Fruit fly (Drosophila melanogaster) whole organism, adult: Measurements from ENCODE around the gene UQCR-C2.

Experiments used
- CG11617 ChIP-seq: fragments of 200-800 bp; sonication (Bioruptor generic); optimal IDR thresholded peaks from 2 replicates; lab custom pipeline; 2017; ENCODE audit warnings: mild to moderate bottlenecking, missing biosample characterization, missing genetic modification reagents, missing genetic modification characterization
- CG12768 ChIP-seq: fragments of 200-800 bp; sonication (Bioruptor generic); optimal IDR thresholded peaks from 2 replicates; lab custom pipeline; 2017; ENCODE audit warnings: missing biosample characterization, missing genetic modification characterization, mild to moderate bottlenecking, moderate library complexity, missing genetic modification reagents
- CG14711 ChIP-seq: fragments of 200-800 bp; sonication (Bioruptor generic); optimal IDR thresholded peaks from 2 replicates; lab custom pipeline; 2018; ENCODE audit warnings: missing biosample characterization, mild to moderate bottlenecking, missing genetic modification characterization, moderate library complexity
- CG1620 ChIP-seq: fragments of 200-800 bp; sonication (Bioruptor generic); optimal IDR thresholded peaks from 2 replicates; lab custom pipeline; 2016; ENCODE audit warnings: missing biosample characterization, missing genetic modification characterization
- CG33017 ChIP-seq: fragments of 200-800 bp; sonication (Bioruptor generic); optimal IDR thresholded peaks from 2 replicates; lab custom pipeline; 2018; ENCODE audit warnings: missing biosample characterization, mild to moderate bottlenecking, missing genetic modification characterization, moderate library complexity
- CG5204 ChIP-seq: fragments of 200-800 bp; sonication (Bioruptor generic); optimal IDR thresholded peaks from 2 replicates; lab custom pipeline; 2016; ENCODE audit warnings: missing biosample characterization, missing genetic modification characterization
- CG7045 ChIP-seq: fragments of 200-800 bp; sonication (Bioruptor generic); optimal IDR thresholded peaks from 2 replicates; lab custom pipeline; 2017; ENCODE audit warnings: missing biosample characterization, mild to moderate bottlenecking, missing genetic modification characterization
- CG7101 ChIP-seq: fragments of 200-800 bp; sonication (Bioruptor generic); optimal IDR thresholded peaks from 2 replicates; lab custom pipeline; 2018; ENCODE audit warnings: missing biosample characterization, mild to moderate bottlenecking, missing genetic modification characterization, moderate library complexity
- Clk ChIP-seq: fragments of 200-800 bp; sonication (Bioruptor generic); optimal IDR thresholded peaks from 2 replicates; lab custom pipeline; 2017; ENCODE audit warnings: missing biosample characterization, missing genetic modification characterization
- Crg-1 ChIP-seq: fragments of 200-800 bp; sonication (Bioruptor generic); optimal IDR thresholded peaks from 2 replicates; lab custom pipeline; 2016; ENCODE audit warnings: missing biosample characterization, missing genetic modification characterization
- Hr96 ChIP-seq: fragments of 200-800 bp; sonication (Bioruptor generic); optimal IDR thresholded peaks from 2 replicates; lab custom pipeline; 2016; ENCODE audit warnings: missing biosample characterization, missing genetic modification characterization
- Mnt ChIP-seq: fragments of 200-800 bp; sonication (Bioruptor generic); optimal IDR thresholded peaks from 2 replicates; lab custom pipeline; 2016; ENCODE audit warnings: missing biosample characterization, mild to moderate bottlenecking, missing genetic modification characterization
- bab1 ChIP-seq: fragments of 200-800 bp; sonication (Bioruptor generic); optimal IDR thresholded peaks from 3 replicates; lab custom pipeline; 2019; ENCODE audit warnings: missing biosample characterization, mild to moderate bottlenecking, missing genetic modification characterization, moderate library complexity
- cic ChIP-seq: fragments of 200-800 bp; sonication (Bioruptor generic); optimal IDR thresholded peaks from 2 replicates; lab custom pipeline; 2017; ENCODE audit warnings: missing biosample characterization, mild to moderate bottlenecking, missing genetic modification characterization, moderate library complexity
- cnc ChIP-seq, 2 experiments: fragments of >200 bp; optimal IDR thresholded peaks; 2 replicates each; lab custom pipeline; 2017
- kay ChIP-seq: fragments of 200-800 bp; sonication (Bioruptor generic); peaks from one replicate; lab custom pipeline; 2016; ENCODE audit warnings: missing biosample characterization, missing genetic modification characterization, borderline replicate concordance
- ovo ChIP-seq: fragments of 200-800 bp; sonication (Bioruptor generic); optimal IDR thresholded peaks from 2 replicates; lab custom pipeline; 2016; ENCODE audit warnings: missing biosample characterization, missing genetic modification characterization
- pad ChIP-seq: fragments of 200-800 bp; sonication (Bioruptor generic); optimal IDR thresholded peaks from 3 replicates; lab custom pipeline; 2017; ENCODE audit warnings: missing biosample characterization, missing genetic modification characterization, mild to moderate bottlenecking, moderate library complexity, missing genetic modification reagents
- tj ChIP-seq: fragments of 200-800 bp; sonication (Bioruptor generic); optimal IDR thresholded peaks from 3 replicates; lab custom pipeline; 2017; ENCODE audit warnings: missing biosample characterization, mild to moderate bottlenecking, missing genetic modification characterization, moderate library complexity
- toe ChIP-seq: fragments of 200-800 bp; sonication (Bioruptor generic); optimal IDR thresholded peaks from 2 replicates; lab custom pipeline; 2016; ENCODE audit warnings: missing biosample characterization, missing genetic modification characterization

UQCR-C2 gene

dm6 chr3L:16573234-16573633 lies 10.7 kb upstream of the UQCR-C2 start, which contains the start of gene Mipp1:
Mipp1 (minus strand) TSS chr3L:16573334.
- TF ChIP-seq cic (GFP tag; lab: Kevin White, UChicago) (peak; percentile 8), CG12768 (GFP tag; lab: Kevin White, UChicago) (peak; percentile 3)

- TF ChIP-seq CG12768 (GFP tag; lab: Kevin White, UChicago) (no peak), ovo (GFP tag; lab: Kevin White, UChicago) (no peak), pad (GFP tag; lab: Kevin White, UChicago) (no peak), Hr96 (GFP tag; lab: Kevin White, UChicago) (no peak), cnc (optimal IDR thresholded peaks at IDR 0.05; lab: Kevin White, UChicago) (no peak), CG33017 (tag; lab: Kevin White, UChicago) (no peak), kay (peak; percentile 93), cic (GFP tag; lab: Kevin White, UChicago) (peak; percentile 22), CG1620 (GFP tag; lab: Kevin White, UChicago) (peak; percentile 13), bab1 (GFP tag; lab: Kevin White, UChicago) (peak; percentile 63), CG7045 (no peak), Mnt (GFP tag; lab: Kevin White, UChicago) (peak; percentile 39), CG7101 (tag; lab: Kevin White, UChicago) (peak; percentile 8), toe (GFP tag; lab: Kevin White, UChicago) (no peak), CG5204 (GFP tag; lab: Kevin White, UChicago) (no peak), Clk (GFP tag; lab: Kevin White, UChicago) (no peak), Crg-1 (no peak), tj (GFP tag; lab: Kevin White, UChicago) (peak; percentile 15), CG14711 (tag; lab: Kevin White, UChicago) (no peak), CG11617 (GFP tag; lab: Kevin White, UChicago) (peak; percentile 44)
These were observed 9.5 kb upstream of the UQCR-C2 start, which contains the start of gene mbf1 for dm6 chr3L:16574307-16574946. mbf1 (plus strand) TSS chr3L:16574436.

dm6 chr3L:16580049-16580448 lies 3.9 kb upstream of the UQCR-C2 start, which contains the start of gene nxf2:
nxf2 (minus strand) TSS chr3L:16580306.
- TF ChIP-seq tj (GFP tag; lab: Kevin White, UChicago) (peak; percentile 98), ovo (GFP tag; lab: Kevin White, UChicago) (peak; percentile 54), Crg-1 (no peak), bab1 (GFP tag; lab: Kevin White, UChicago) (peak; percentile 65), CG12768 (GFP tag; lab: Kevin White, UChicago) (no peak), CG11617 (GFP tag; lab: Kevin White, UChicago) (no peak)

- peak; percentile 69 for TF ChIP-seq pad (GFP tag; lab: Kevin White, UChicago)
- TF ChIP-seq CG11617 (GFP tag; lab: Kevin White, UChicago): peak; percentile 63
- peak; percentile 56 for TF ChIP-seq CG1620 (GFP tag; lab: Kevin White, UChicago)
- TF ChIP-seq CG33017 (tag; lab: Kevin White, UChicago): peak; percentile 54
- no peak for TF ChIP-seq kay
- peak; percentile 68 for TF ChIP-seq bab1 (GFP tag; lab: Kevin White, UChicago)
- TF ChIP-seq cnc (optimal IDR thresholded peaks at IDR 0.05; lab: Kevin White, UChicago): no peak
- peak; percentile 49 for TF ChIP-seq Mnt (GFP tag; lab: Kevin White, UChicago)
- TF ChIP-seq CG7045: no peak
- peak; percentile 4 for TF ChIP-seq Clk (GFP tag; lab: Kevin White, UChicago)
- TF ChIP-seq CG5204 (GFP tag; lab: Kevin White, UChicago): no peak
- peak; percentile 47 for TF ChIP-seq CG14711 (tag; lab: Kevin White, UChicago)
- peak; percentile 82 for TF ChIP-seq Crg-1
- TF ChIP-seq CG12768 (GFP tag; lab: Kevin White, UChicago): peak; percentile 28
- no peak for TF ChIP-seq Hr96 (GFP tag; lab: Kevin White, UChicago)
- TF ChIP-seq tj (GFP tag; lab: Kevin White, UChicago): peak; percentile 28
- TF ChIP-seq toe (GFP tag; lab: Kevin White, UChicago): no peak
- no peak for TF ChIP-seq cic (GFP tag; lab: Kevin White, UChicago)
- peak; percentile 64 for TF ChIP-seq CG7101 (tag; lab: Kevin White, UChicago)
- peak; percentile 34 for TF ChIP-seq ovo (GFP tag; lab: Kevin White, UChicago)
These were observed 2.7 kb upstream of the UQCR-C2 start, which contains the start of gene Smn for dm6 chr3L:16581201-16581705. Smn (minus strand) TSS chr3L:16581547.

- peak; percentile 62 for TF ChIP-seq CG7101 (tag; lab: Kevin White, UChicago)
- peak; percentile 61 for TF ChIP-seq bab1 (GFP tag; lab: Kevin White, UChicago)
- TF ChIP-seq Crg-1: peak; percentile 16
- peak; percentile 63 for TF ChIP-seq CG33017 (tag; lab: Kevin White, UChicago)
- TF ChIP-seq cnc (optimal IDR thresholded peaks at IDR 0.05; lab: Kevin White, UChicago): peak in 1 of 2 experiments; percentile 35
- TF ChIP-seq tj (GFP tag; lab: Kevin White, UChicago): peak; percentile 33
- TF ChIP-seq CG1620 (GFP tag; lab: Kevin White, UChicago): no peak
- TF ChIP-seq CG14711 (tag; lab: Kevin White, UChicago): peak; percentile 49
- TF ChIP-seq Clk (GFP tag; lab: Kevin White, UChicago): no peak
- TF ChIP-seq cic (GFP tag; lab: Kevin White, UChicago): no peak
- TF ChIP-seq pad (GFP tag; lab: Kevin White, UChicago): peak; percentile 20
- TF ChIP-seq CG12768 (GFP tag; lab: Kevin White, UChicago): peak; percentile 2
- peak; percentile 41 for TF ChIP-seq CG7045
- TF ChIP-seq Hr96 (GFP tag; lab: Kevin White, UChicago): no peak
- TF ChIP-seq CG11617 (GFP tag; lab: Kevin White, UChicago): peak; percentile 38
These were observed 1.1 kb upstream of the UQCR-C2 start, which contains the start of gene Rpn12 for dm6 chr3L:16582678-16583315. Rpn12 (plus strand) TSS chr3L:16583028.
